Worm (Caenorhabditis elegans): ENCODE results near the gene spp-16.

Gene spp-16

ce11 chrV:10938739-10939138 lies 37.6 kb upstream of the spp-16 start, which contains the start of gene F17C11.11:
Gene F17C11.11, minus strand, starts transcription at chrV:10938817.
- TF ChIP-seq mep-1 (tag; optimal IDR thresholded peaks at IDR 0.05) (peak; percentile 3), skn-1 (tag; optimal IDR thresholded peaks at IDR 0.05) (peak; percentile 72), lsy-2 (tag; optimal IDR thresholded peaks at IDR 0.05) (peak in 1 of 2 experiments; percentile 1), mdl-1 (tag; optimal IDR thresholded peaks at IDR 0.05) (peak in 1 of 2 experiments; percentile 32), nhr-28 (tag; optimal IDR thresholded peaks at IDR 0.05) (no peak), tlp-1 (tag; optimal IDR thresholded peaks at IDR 0.05) (no peak), nhr-20 (tag; optimal IDR thresholded peaks at IDR 0.05) (peak; percentile 10), dpl-1 (GFP tag; optimal IDR thresholded peaks at IDR 0.05) (peak in 1 of 3 experiments; percentile 12), nhr-71 (tag; optimal IDR thresholded peaks at IDR 0.05) (peak; percentile 48), nhr-84 (tag; optimal IDR thresholded peaks at IDR 0.05) (no peak), efl-1 (optimal IDR thresholded peaks at IDR 0.05) (no peak), efl-1 (GFP tag; optimal IDR thresholded peaks at IDR 0.05 in 1 of 2) (peak; percentile 1 to 17), rnt-1 (tag; optimal IDR thresholded peaks at IDR 0.05) (peak; percentile 52), nhr-12 (tag; optimal IDR thresholded peaks at IDR 0.05) (no peak), efl-3 (GFP tag; optimal IDR thresholded peaks at IDR 0.05) (no peak), alr-1 (tag; optimal IDR thresholded peaks at IDR 0.05; ENCODE audit: borderline replicate concordance) (no peak), hpl-2 (GFP tag; optimal IDR thresholded peaks at IDR 0.05) (no peak), C34B4.2 (tag; optimal IDR thresholded peaks at IDR 0.05) (no peak), lin-14 (GFP tag; optimal IDR thresholded peaks at IDR 0.05) (peak; percentile 27), fkh-4 (tag; optimal IDR thresholded peaks at IDR 0.05; ENCODE audit: borderline replicate concordance) (no peak), nhr-90 (tag; optimal IDR thresholded peaks at IDR 0.05; ENCODE audit: poor library complexity) (no peak), zip-4 (GFP tag; optimal IDR thresholded peaks at IDR 0.05) (peak; percentile 88), elt-2 (tag; optimal IDR thresholded peaks at IDR 0.05) (peak; percentile 73), nhr-11 (tag; optimal IDR thresholded peaks at IDR 0.05) (no peak), ceh-88 (GFP tag; IDR thresholded peaks at IDR 0.05) (no peak)

- TF ChIP-seq ztf-11 (tag; optimal IDR thresholded peaks at IDR 0.05): no peak
- no peak for TF ChIP-seq xbp-1 (tag; optimal IDR thresholded peaks at IDR 0.05)
- no peak for TF ChIP-seq unc-98 (GFP tag; IDR thresholded peaks at IDR 0.05)
- TF ChIP-seq tbx-2 (tag; optimal IDR thresholded peaks at IDR 0.05): no peak
- TF ChIP-seq zag-1 (tag; optimal IDR thresholded peaks at IDR 0.05): no peak
- peak in 1 of 6 experiments; percentile 65 for TF ChIP-seq elt-3 (tag; optimal IDR thresholded peaks at IDR 0.05)
- no peak for TF ChIP-seq pax-3 (tag; optimal IDR thresholded peaks at IDR 0.05)
- TF ChIP-seq elt-2 (tag; optimal IDR thresholded peaks at IDR 0.05): no peak
- no peak for TF ChIP-seq nhr-76 (tag; optimal IDR thresholded peaks at IDR 0.05)
- no peak for TF ChIP-seq nhr-84 (tag; optimal IDR thresholded peaks at IDR 0.05)
- TF ChIP-seq Y116A8C.19 (tag; optimal IDR thresholded peaks at IDR 0.05; ENCODE audit: borderline replicate concordance): no peak
- no peak for TF ChIP-seq hpl-2 (GFP tag; optimal IDR thresholded peaks at IDR 0.05)
- TF ChIP-seq nhr-237 (tag; optimal IDR thresholded peaks at IDR 0.05): no peak
- TF ChIP-seq tlp-1 (tag; optimal IDR thresholded peaks at IDR 0.05): no peak
- TF ChIP-seq nhr-20 (tag; optimal IDR thresholded peaks at IDR 0.05): peak; percentile 70
- TF ChIP-seq fkh-4 (tag; optimal IDR thresholded peaks at IDR 0.05; ENCODE audit: borderline replicate concordance): no peak
- TF ChIP-seq ceh-88 (GFP tag; IDR thresholded peaks at IDR 0.05): no peak
- no peak for TF ChIP-seq mdl-1 (tag; optimal IDR thresholded peaks at IDR 0.05)
- no peak for TF ChIP-seq vab-15 (tag; optimal IDR thresholded peaks at IDR 0.05)
- TF ChIP-seq mab-9 (GFP tag; IDR thresholded peaks at IDR 0.05): no peak
- no peak for TF ChIP-seq hlh-17 (GFP tag; optimal IDR thresholded peaks at IDR 0.05; ENCODE audit: borderline replicate concordance)
- peak; percentile 44 for TF ChIP-seq ceh-8 (GFP tag; optimal IDR thresholded peaks at IDR 0.05)
- no peak for TF ChIP-seq egl-27 (tag; optimal IDR thresholded peaks at IDR 0.05)
- TF ChIP-seq alr-1 (tag; optimal IDR thresholded peaks at IDR 0.05; ENCODE audit: borderline replicate concordance): no peak
- peak; percentile 64 for TF ChIP-seq skn-1 (tag; optimal IDR thresholded peaks at IDR 0.05)
- TF ChIP-seq ets-5 (GFP tag; IDR thresholded peaks at IDR 0.05): no peak
- TF ChIP-seq lin-14 (GFP tag; optimal IDR thresholded peaks at IDR 0.05): peak; percentile 67
- no peak for TF ChIP-seq pag-3 (tag; optimal IDR thresholded peaks at IDR 0.05; ENCODE audit: borderline replicate concordance, insufficient read depth)
- peak; percentile 17 for TF ChIP-seq irx-1 (tag; optimal IDR thresholded peaks at IDR 0.05)
- TF ChIP-seq ces-1 (GFP tag; optimal IDR thresholded peaks at IDR 0.05): no peak
- no peak for TF ChIP-seq efl-1 (optimal IDR thresholded peaks at IDR 0.05)
- TF ChIP-seq efl-1 (GFP tag; optimal IDR thresholded peaks at IDR 0.05 in 1 of 2): peak in 1 of 2 experiments; percentile 62
- TF ChIP-seq fkh-10 (GFP tag; optimal IDR thresholded peaks at IDR 0.05): peak; percentile 92
- peak; percentile 26 to 65 for TF ChIP-seq lsy-2 (tag; optimal IDR thresholded peaks at IDR 0.05)
- TF ChIP-seq unc-86 (tag; optimal IDR thresholded peaks at IDR 0.05): no peak
- TF ChIP-seq C04F5.9 (tag; optimal IDR thresholded peaks at IDR 0.05): no peak
- TF ChIP-seq blmp-1 (tag; optimal IDR thresholded peaks at IDR 0.05): no peak
Observed at ce11 chrV:10937294-10937693, 36.2 kb upstream of the spp-16 start.

Data from whole organism, L1 larva.